Worm (Caenorhabditis elegans) whole organism, early embryonic: Measurements from ENCODE around the gene sre-27.

Source experiments
- aly-1 ChIP-seq: sonication (generic microtip); optimal IDR thresholded peaks from 2 replicates; lab custom pipeline; 2016; ENCODE audit warnings: missing genetic modification characterization, missing compliant biosample characterization
- ama-1 ChIP-seq: fragments of 150-350 bp; optimal IDR thresholded peaks from 2 replicates; lab custom pipeline; 2014
- ceh-13 ChIP-seq: fragments of 200-800 bp; sonication (Bioruptor generic); optimal IDR thresholded peaks from 2 replicates; lab custom pipeline; 2018; ENCODE audit warnings: mild to moderate bottlenecking, missing genetic modification characterization, missing compliant biosample characterization
- ceh-36 ChIP-seq: sonication (generic microtip); optimal IDR thresholded peaks from 2 replicates; lab custom pipeline; 2016; ENCODE audit warnings: missing genetic modification characterization, inconsistent platforms, missing compliant biosample characterization
- ets-7 ChIP-seq: sonication (generic microtip); optimal IDR thresholded peaks from 2 replicates; lab custom pipeline; 2016; ENCODE audit warnings: missing genotype, missing genetic modification characterization, missing compliant biosample characterization
- flt-1 ChIP-seq: fragments of 200-800 bp; sonication (Bioruptor generic); IDR thresholded peaks from 2 replicates; pipeline ENCODE4 v1.3.6; 2022; ENCODE audit warnings: missing genetic modification characterization, missing compliant biosample characterization
- hmg-4 ChIP-seq: fragments of 200-800 bp; sonication (Bioruptor generic); optimal IDR thresholded peaks from 2 replicates; lab custom pipeline; 2018; ENCODE audit warnings: mild to moderate bottlenecking, missing genetic modification characterization, missing compliant biosample characterization
- pes-1 ChIP-seq: fragments of 200-800 bp; sonication (Bioruptor generic); IDR thresholded peaks from 2 replicates; pipeline ENCODE4 v1.3.6; 2022; ENCODE audit warnings: missing genetic modification reagents, missing genetic modification characterization, missing compliant biosample characterization
- tbx-11 ChIP-seq: fragments of 200-800 bp; sonication (Bioruptor generic); IDR thresholded peaks from 2 replicates; pipeline ENCODE4 v1.3.6; 2022; ENCODE audit warnings: missing genetic modification characterization, missing compliant biosample characterization
- tbx-37 ChIP-seq: fragments of 200-800 bp; sonication (Bioruptor generic); conservative IDR thresholded peaks from 2 replicates; pipeline ENCODE4 v1.3.6; 2022; ENCODE audit warnings: missing genetic modification reagents, missing genetic modification characterization, missing compliant biosample characterization
- tra-4 ChIP-seq: sonication (generic microtip); optimal IDR thresholded peaks from 2 replicates; lab custom pipeline; 2017; ENCODE audit warnings: missing genetic modification characterization, missing compliant biosample characterization

- no peak for TF ChIP-seq hmg-4
- no peak for TF ChIP-seq ama-1 (lab: Kevin White, UChicago)
- TF ChIP-seq ceh-13 (GFP tag; lab: Kevin White, UChicago) = no peak
- no peak for TF ChIP-seq pes-1 (GFP tag; lab: Robert Waterston, UW)
- TF ChIP-seq tbx-37 (GFP tag; lab: Robert Waterston, UW) = no peak
- TF ChIP-seq tbx-11 = no peak
- no peak for TF ChIP-seq ceh-36
- TF ChIP-seq tra-4 (tag; lab: Kevin White, UChicago) = no peak
- no peak for TF ChIP-seq aly-1
- no peak for TF ChIP-seq flt-1
- TF ChIP-seq ets-7 (tag; lab: Kevin White, UChicago) = no peak
Measured at ce11 chrII:12444679-12445376, 27.4 kb upstream of the sre-27 start, which contains the start of the genes W05H5.1 and pitr-6.
